Fruit fly (Drosophila melanogaster): Measurements from ENCODE around the gene OXA1L.
A peak's percentile ranks its signal among the peaks of the same experiment; 100 is the strongest.

OXA1L gene

dm6 chr3L:10855419-10856213 lies 30.7 kb downstream of the OXA1L start (continued):
- peak; percentile 79 for TF ChIP-seq org-1 (GFP tag; optimal IDR thresholded peaks at IDR 0.05)
- TF ChIP-seq CG17568 (GFP tag; optimal IDR thresholded peaks at IDR 0.05), result peak; percentile 67
- peak; percentile 78 for TF ChIP-seq wor (GFP tag; IDR thresholded peaks at IDR 0.05)
- TF ChIP-seq grn (GFP tag; optimal IDR thresholded peaks at IDR 0.05), result peak; percentile 47
- peak; percentile 68 for TF ChIP-seq CG12155 (GFP tag; optimal IDR thresholded peaks at IDR 0.05)
- peak; percentile 57; the same call in 1 of the 3 replicates for TF ChIP-seq CG2889 (GFP tag; IDR thresholded peaks at IDR 0.05)
- peak; percentile 76 for TF ChIP-seq Usf (GFP tag; optimal IDR thresholded peaks at IDR 0.05)
- no peak; the same call in 1 of the 3 replicates for TF ChIP-seq CG2199 (GFP tag; IDR thresholded peaks at IDR 0.05)
- peak; percentile 92 for TF ChIP-seq lab (GFP tag; optimal IDR thresholded peaks at IDR 0.05)
- TF ChIP-seq croc (GFP tag; conservative IDR thresholded peaks at IDR 0.05), result peak; percentile 93
- no peak; the same call in 2 of the 3 replicates for TF ChIP-seq CG6791 (GFP tag; IDR thresholded peaks at IDR 0.05; ENCODE audit: partially characterized antibody)
- no peak for TF ChIP-seq CG12236 (GFP tag; optimal IDR thresholded peaks at IDR 0.05)
- TF ChIP-seq sna (GFP tag; IDR thresholded peaks at IDR 0.05; ENCODE audit: partially characterized antibody), result no peak
- peak; percentile 82 for TF ChIP-seq CG6854 (GFP tag; optimal IDR thresholded peaks at IDR 0.05)
- no peak for TF ChIP-seq gcm2 (GFP tag; optimal IDR thresholded peaks at IDR 0.05)
- no peak for TF ChIP-seq crc (GFP tag; optimal IDR thresholded peaks at IDR 0.05)
- TF ChIP-seq CG3995 (GFP tag; optimal IDR thresholded peaks at IDR 0.05), result no peak
- TF ChIP-seq D19B (GFP tag; optimal IDR thresholded peaks at IDR 0.05), result peak; percentile 38
- TF ChIP-seq Ada2b (GFP tag; IDR thresholded peaks at IDR 0.05), result peak; percentile 83
- peak; percentile 88 for TF ChIP-seq CG17328 (GFP tag; IDR thresholded peaks at IDR 0.05)
- peak in 1 of 3 experiments; percentile 6 for TF ChIP-seq Stat92E (GFP tag; optimal IDR thresholded peaks at IDR 0.05)
- peak; percentile 93 for TF ChIP-seq zen (tag; optimal IDR thresholded peaks at IDR 0.05)
- TF ChIP-seq fd64A (GFP tag; optimal IDR thresholded peaks at IDR 0.05), result no peak
- peak; percentile 61 for TF ChIP-seq Elba2 (GFP tag; optimal IDR thresholded peaks at IDR 0.05)
- TF ChIP-seq CG9215 (GFP tag; IDR thresholded peaks at IDR 0.05), result peak; percentile 87
- peak; percentile 27 for TF ChIP-seq psq (GFP tag; optimal IDR thresholded peaks at IDR 0.05)
- peak; percentile 88 for TF ChIP-seq HLH3B (GFP tag; IDR thresholded peaks at IDR 0.05)
- peak; percentile 96 for TF ChIP-seq CG14710 (tag; optimal IDR thresholded peaks at IDR 0.05)
- TF ChIP-seq CG18262 (tag; optimal IDR thresholded peaks at IDR 0.05), result peak; percentile 95
- no peak for TF ChIP-seq CG9876 (GFP tag; optimal IDR thresholded peaks at IDR 0.05)
- peak; percentile 63 for TF ChIP-seq CG15514 (GFP tag; optimal IDR thresholded peaks at IDR 0.05)
- peak; percentile 76 for TF ChIP-seq Adf1 (GFP tag; IDR thresholded peaks at IDR 0.05)
- TF ChIP-seq pho (GFP tag; optimal IDR thresholded peaks at IDR 0.05), result no peak
- TF ChIP-seq CG4820 (GFP tag; optimal IDR thresholded peaks at IDR 0.05), result peak; percentile 87
- TF ChIP-seq klu (GFP tag; IDR thresholded peaks at IDR 0.05), result peak; percentile 78
- TF ChIP-seq peb (GFP tag; IDR thresholded peaks at IDR 0.05), result peak; percentile 60; the same call in 1 of the 2 replicates
- peak; percentile 76 for TF ChIP-seq ewg (GFP tag; optimal IDR thresholded peaks at IDR 0.05)
- TF ChIP-seq abd-A (tag; optimal IDR thresholded peaks at IDR 0.05), result peak; percentile 32
- TF ChIP-seq Myb (GFP tag; optimal IDR thresholded peaks at IDR 0.05), result no peak
- peak; percentile 63 for TF ChIP-seq nau (GFP tag; optimal IDR thresholded peaks at IDR 0.05)
- TF ChIP-seq pfk (GFP tag; optimal IDR thresholded peaks at IDR 0.05), result no peak
- TF ChIP-seq CG7928 (GFP tag; optimal IDR thresholded peaks at IDR 0.05), result peak; percentile 35
- TF ChIP-seq gcm (GFP tag; optimal IDR thresholded peaks at IDR 0.05), result peak; percentile 84
- no peak for TF ChIP-seq CG14965 (GFP tag; optimal IDR thresholded peaks at IDR 0.05; ENCODE audit: borderline replicate concordance)
- peak; percentile 56 for TF ChIP-seq CG31388 (GFP tag; optimal IDR thresholded peaks at IDR 0.05)
- TF ChIP-seq bcd (GFP tag; optimal IDR thresholded peaks at IDR 0.05), result peak; percentile 87
- TF ChIP-seq Six4 (GFP tag; optimal IDR thresholded peaks at IDR 0.05), result peak; percentile 80
- TF ChIP-seq grau (tag; optimal IDR thresholded peaks at IDR 0.05), result peak; percentile 100
- TF ChIP-seq unpg (GFP tag; optimal IDR thresholded peaks at IDR 0.05), result peak; percentile 87
